Fruit fly (Drosophila melanogaster) whole organism, embryonic: ENCODE results near the gene CG13049.

Experiments used
- Abd-B ChIP-seq: fragments of 200-800 bp; sonication (Bioruptor generic); optimal IDR thresholded peaks from 2 replicates; lab custom pipeline; 2018; ENCODE audit warnings: missing biosample characterization, mild to moderate bottlenecking, missing genetic modification characterization, moderate library complexity
- Adf1 ChIP-seq: fragments of 200-800 bp; sonication (Bioruptor generic); IDR thresholded peaks from 2 replicates; pipeline ENCODE4 v1.3.6; 2022; ENCODE audit warnings: missing biosample characterization, missing genetic modification characterization
- BtbVII ChIP-seq: fragments of 200-800 bp; sonication (Bioruptor generic); optimal IDR thresholded peaks from 3 replicates; lab custom pipeline; 2017; ENCODE audit warnings: missing biosample characterization, mild to moderate bottlenecking, missing genetic modification characterization
- CG11093 ChIP-seq: fragments of 200-800 bp; sonication (Bioruptor generic); IDR thresholded peaks from 3 replicates; pipeline ENCODE4 v1.3.6; 2022; ENCODE audit warnings: missing biosample characterization, missing genetic modification characterization
- CG11504 ChIP-seq: fragments of 200-800 bp; sonication (Bioruptor generic); optimal IDR thresholded peaks from 3 replicates; lab custom pipeline; 2019; ENCODE audit warnings: missing biosample characterization, mild to moderate bottlenecking, missing genetic modification characterization, moderate library complexity
- CG13296 ChIP-seq: fragments of 200-800 bp; sonication (Bioruptor generic); optimal IDR thresholded peaks from 3 replicates; lab custom pipeline; 2018; ENCODE audit warnings: missing biosample characterization, mild to moderate bottlenecking, missing genetic modification characterization
- CG17361 ChIP-seq: fragments of 200-800 bp; sonication (Bioruptor generic); IDR thresholded peaks from 3 replicates; pipeline ENCODE4 v1.3.6; 2022; ENCODE audit warnings: missing biosample characterization, missing genetic modification characterization
- CG18599 ChIP-seq: fragments of 200-800 bp; sonication (Bioruptor generic); optimal IDR thresholded peaks from 3 replicates; lab custom pipeline; 2017; ENCODE audit warnings: missing biosample characterization, missing genetic modification characterization, mild to moderate bottlenecking, moderate library complexity, missing genetic modification reagents
- CG4404 ChIP-seq: fragments of 200-800 bp; sonication (Bioruptor generic); IDR thresholded peaks from 2 replicates; pipeline ENCODE4 v1.3.6; 2022; ENCODE audit warnings: missing biosample characterization, missing genetic modification characterization
- CG5953 ChIP-seq: fragments of 200-800 bp; sonication (Bioruptor generic); IDR thresholded peaks from 2 replicates; pipeline ENCODE4 v1.3.6; 2022; ENCODE audit warnings: missing biosample characterization, missing genetic modification characterization
- CG8281 ChIP-seq: fragments of 200-800 bp; sonication (Bioruptor generic); optimal IDR thresholded peaks from 2 replicates; lab custom pipeline; 2018; ENCODE audit warnings: missing biosample characterization, mild to moderate bottlenecking, missing genetic modification characterization, moderate library complexity
- CG8290 ChIP-seq, 3 experiments: fragments of 200-800 bp; sonication (Bioruptor generic); optimal IDR thresholded peaks; 2 replicates each; lab custom pipeline; 2016 to 2019; ENCODE audit warnings: missing biosample characterization in 3 of 3, missing genetic modification characterization in 3 of 3, mild to moderate bottlenecking in 2 of 3, moderate library complexity in 1 of 3
- Dll ChIP-seq: fragments of 200-800 bp; sonication (Bioruptor generic); IDR thresholded peaks from 4 replicates; pipeline ENCODE4 v1.3.6; 2022; ENCODE audit warnings: missing biosample characterization, missing genetic modification characterization; ENCODE audit not compliant: partially characterized antibody
- Dp ChIP-seq: fragments of 200-800 bp; sonication (Bioruptor generic); optimal IDR thresholded peaks from 2 replicates; lab custom pipeline; 2018; ENCODE audit warnings: missing biosample characterization, mild to moderate bottlenecking, missing genetic modification characterization, moderate library complexity
- HLHmδ ChIP-seq: fragments of 200-800 bp; sonication (Bioruptor generic); optimal IDR thresholded peaks from 2 replicates; lab custom pipeline; 2018; ENCODE audit warnings: missing biosample characterization, mild to moderate bottlenecking, missing genetic modification characterization, moderate library complexity
- Hey ChIP-seq: fragments of 200-800 bp; sonication (Bioruptor generic); optimal IDR thresholded peaks from 3 replicates; lab custom pipeline; 2018; ENCODE audit warnings: missing biosample characterization, mild to moderate bottlenecking, missing genetic modification characterization
- HmgZ ChIP-seq: fragments of 200-800 bp; sonication (Bioruptor generic); optimal IDR thresholded peaks from 2 replicates; lab custom pipeline; 2018; ENCODE audit warnings: missing biosample characterization, mild to moderate bottlenecking, missing genetic modification characterization
- Sin3A ChIP-seq: fragments of >200 bp; optimal IDR thresholded peaks from 2 replicates; lab custom pipeline; 2018
- Xbp1 ChIP-seq: fragments of 200-800 bp; sonication (Bioruptor generic); optimal IDR thresholded peaks from 3 replicates; lab custom pipeline; 2016; ENCODE audit warnings: missing biosample characterization, mild to moderate bottlenecking, missing genetic modification characterization
- bigmax ChIP-seq: fragments of 200-800 bp; sonication (Bioruptor generic); optimal IDR thresholded peaks from 2 replicates; lab custom pipeline; 2018; ENCODE audit warnings: missing biosample characterization, mild to moderate bottlenecking, missing genetic modification characterization
- bowl ChIP-seq: fragments of 200-800 bp; sonication (Bioruptor generic); IDR thresholded peaks from 2 replicates; pipeline ENCODE4 v1.3.6; 2022; ENCODE audit warnings: missing biosample characterization, missing genetic modification characterization
- bsh ChIP-seq, 2 experiments: fragments of 200-800 bp; sonication (Bioruptor generic); optimal IDR thresholded peaks; 2 replicates each; lab custom pipeline; 2017 to 2018; ENCODE audit warnings: mild to moderate bottlenecking in 2 of 2, missing biosample characterization in 2 of 2, missing genetic modification characterization in 2 of 2, moderate library complexity in 1 of 2
- caup ChIP-seq: fragments of 200-800 bp; sonication (Bioruptor generic); optimal IDR thresholded peaks from 3 replicates; lab custom pipeline; 2017; ENCODE audit warnings: missing biosample characterization, mild to moderate bottlenecking, missing genetic modification characterization, moderate library complexity; ENCODE audit not compliant: severe bottlenecking
- chn ChIP-seq: fragments of 200-800 bp; sonication (Bioruptor generic); optimal IDR thresholded peaks from 2 replicates; lab custom pipeline; 2016; ENCODE audit warnings: missing biosample characterization, missing genetic modification characterization
- crol ChIP-seq: fragments of 200-800 bp; sonication (Bioruptor generic); IDR thresholded peaks from 2 replicates; pipeline ENCODE4 v1.3.6; 2022; ENCODE audit warnings: missing biosample characterization, missing genetic modification characterization
- eyg ChIP-seq: fragments of 200-800 bp; sonication (Bioruptor generic); optimal IDR thresholded peaks from 3 replicates; lab custom pipeline; 2016; ENCODE audit warnings: missing biosample characterization, missing genetic modification characterization
- ftz-f1 ChIP-seq: fragments of 200-800 bp; sonication (Bioruptor generic); optimal IDR thresholded peaks from 2 replicates; lab custom pipeline; 2016; ENCODE audit warnings: missing biosample characterization, missing genetic modification characterization
- lbe ChIP-seq: fragments of 200-800 bp; sonication (Bioruptor generic); optimal IDR thresholded peaks from 2 replicates; lab custom pipeline; 2016; ENCODE audit warnings: missing biosample characterization, mild to moderate bottlenecking, missing genetic modification characterization
- nom ChIP-seq: fragments of 200-800 bp; sonication (Bioruptor generic); optimal IDR thresholded peaks from 2 replicates; lab custom pipeline; 2017; ENCODE audit warnings: missing biosample characterization, missing genetic modification characterization, mild to moderate bottlenecking, moderate library complexity, missing genetic modification reagents
- onecut ChIP-seq: fragments of 200-800 bp; sonication (Bioruptor generic); IDR thresholded peaks from 2 replicates; pipeline ENCODE4 v1.3.6; 2022; ENCODE audit warnings: missing biosample characterization, missing genetic modification characterization
- repo ChIP-seq: fragments of 200-800 bp; sonication (Bioruptor generic); optimal IDR thresholded peaks from 2 replicates; lab custom pipeline; 2016; ENCODE audit warnings: missing biosample characterization, missing genetic modification characterization
- schlank ChIP-seq: fragments of 200-800 bp; sonication (Bioruptor generic); optimal IDR thresholded peaks from 2 replicates; lab custom pipeline; 2018; ENCODE audit warnings: missing biosample characterization, mild to moderate bottlenecking, missing genetic modification characterization
- sd ChIP-seq: fragments of 200-800 bp; sonication (Bioruptor generic); optimal IDR thresholded peaks from 3 replicates; lab custom pipeline; 2018; ENCODE audit warnings: missing biosample characterization, mild to moderate bottlenecking, missing genetic modification characterization, moderate library complexity
- sens ChIP-seq: fragments of 200-800 bp; sonication (Bioruptor generic); peaks from one replicate; lab custom pipeline; 2016; ENCODE audit warnings: missing biosample characterization, missing genetic modification characterization
- seq ChIP-seq: fragments of 200-800 bp; sonication (Bioruptor generic); IDR thresholded peaks from 2 replicates; pipeline ENCODE4 v1.3.6; 2022; ENCODE audit warnings: missing biosample characterization, missing genetic modification characterization
- sim ChIP-seq: fragments of 200-800 bp; sonication (Bioruptor generic); IDR thresholded peaks from 2 replicates; pipeline ENCODE4 v1.3.6; 2022; ENCODE audit warnings: missing biosample characterization, missing genetic modification characterization
- usp ChIP-seq: fragments of >200 bp; optimal IDR thresholded peaks from 2 replicates; lab custom pipeline; 2017; ENCODE audit warnings: missing biosample characterization, missing genetic modification characterization
- wor ChIP-seq: fragments of 200-800 bp; sonication (Bioruptor generic); IDR thresholded peaks from 2 replicates; pipeline ENCODE4 v1.3.6; 2022; ENCODE audit warnings: missing biosample characterization, missing genetic modification characterization

Gene CG13049

DNA sequence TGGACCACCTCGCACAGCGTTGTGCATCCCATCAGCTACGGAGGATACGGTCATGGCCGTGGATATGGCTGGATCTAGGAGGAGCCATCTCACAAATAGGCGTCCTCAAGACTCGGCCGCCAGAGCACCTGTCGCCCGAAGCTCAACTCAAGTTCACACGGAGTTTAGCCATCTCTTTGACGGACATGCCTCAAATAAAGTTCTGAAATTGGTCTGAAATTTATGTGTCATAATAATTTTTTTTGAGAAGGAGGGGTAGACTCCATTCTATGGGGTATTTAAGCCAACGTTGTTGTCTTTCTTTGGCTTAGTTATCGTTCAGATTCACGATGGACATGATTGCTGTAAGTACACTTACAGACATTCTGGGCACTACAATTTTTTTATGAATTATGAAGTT is 18.7 kb downstream of the CG13049 start, which contains the start of gene CG13070:
Gene CG13070 (plus strand): TSS at position 301 of the 400 bp plus-strand sequence.
- TF ChIP-seq sim (no peak), Hey (tag; lab: Kevin White, UChicago) (no peak), schlank (tag; lab: Kevin White, UChicago) (no peak), onecut (GFP tag; lab: Robert Waterston, UW) (no peak), CG5953 (GFP tag; lab: Robert Waterston, UW) (no peak), sens (GFP tag; lab: Kevin White, UChicago) (no peak), bigmax (no peak)
- TF ChIP-seq, all 482 proteins: peak for 0

DNA sequence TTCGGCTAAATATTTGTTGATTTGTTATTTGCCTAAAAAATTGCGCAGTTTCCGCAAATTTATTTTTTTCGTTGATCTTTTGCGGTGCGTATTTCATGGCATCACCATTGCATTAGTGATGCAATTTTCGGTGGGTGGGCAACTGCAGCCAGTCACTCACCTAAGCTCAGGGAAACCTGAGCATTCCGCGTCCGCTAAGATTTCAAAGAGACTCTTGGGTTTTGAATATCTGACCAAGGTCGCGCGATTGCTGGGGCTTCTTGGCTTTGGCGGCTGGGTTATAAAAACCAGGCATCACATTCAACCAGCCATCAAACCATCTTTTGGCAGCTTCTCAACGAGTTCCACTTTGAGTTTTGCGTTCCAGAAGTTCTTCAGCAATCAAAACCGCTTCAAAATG is 19.3 kb downstream of the CG13049 start, which contains the start of gene CG13071:
Gene CG13071 (plus strand): TSS at position 301 of the 400 bp plus-strand sequence.
- TF ChIP-seq Xbp1 (GFP tag; lab: Kevin White, UChicago) (no peak), eyg (no peak), seq (GFP tag; lab: Robert Waterston, UW) (no peak), crol (GFP tag; lab: Robert Waterston, UW) (no peak), Sin3A (lab: Kevin White, UChicago) (no peak), CG11093 (no peak), CG11504 (tag; lab: Kevin White, UChicago) (no peak), caup (GFP tag; lab: Kevin White, UChicago) (no peak), CG8281 (tag; lab: Kevin White, UChicago) (no peak), CG17361 (GFP tag; lab: Robert Waterston, UW) (no peak)

DNA sequence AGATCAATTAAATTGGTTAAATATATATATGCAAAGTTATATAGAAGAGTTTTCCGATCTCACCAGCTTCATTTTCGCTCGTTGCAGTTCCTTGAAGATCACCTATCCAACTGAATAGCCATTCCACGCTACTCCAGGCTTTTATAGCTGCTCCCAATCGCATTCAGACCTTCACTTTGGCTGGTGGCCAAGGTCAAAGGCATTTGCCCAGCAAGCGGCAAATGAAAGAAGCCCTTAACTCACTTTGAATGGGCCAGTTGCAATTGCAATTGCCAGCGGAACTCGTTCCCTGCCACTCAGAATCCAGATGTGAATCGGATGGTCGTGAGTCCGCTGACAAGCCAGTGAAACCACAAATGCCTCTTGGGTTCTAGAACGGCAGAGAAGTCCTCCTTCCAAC is 20.2 kb downstream of the CG13049 start, which contains the start of gene CG34247:
Gene CG34247 (minus strand): TSS at position 101 of the 400 bp plus-strand sequence.
- TF ChIP-seq ftz-f1, result no peak
- TF ChIP-seq CG11504 (tag; lab: Kevin White, UChicago), result no peak
- TF ChIP-seq lbe (GFP tag; lab: Kevin White, UChicago), result no peak
- TF ChIP-seq Dp (GFP tag; lab: Kevin White, UChicago), result no peak
- TF ChIP-seq sd (tag; lab: Kevin White, UChicago), result no peak
- TF ChIP-seq BtbVII (GFP tag; lab: Kevin White, UChicago), result no peak
- TF ChIP-seq HmgZ (tag; lab: Kevin White, UChicago), result no peak
- TF ChIP-seq bowl, result no peak
- TF ChIP-seq wor, result no peak
- no peak for TF ChIP-seq repo (GFP tag; lab: Kevin White, UChicago)
- no peak for TF ChIP-seq Abd-B (GFP tag; lab: Kevin White, UChicago)
- TF ChIP-seq Dll (GFP tag; lab: Robert Waterston, UW), result no peak
- TF ChIP-seq CG18599 (GFP tag; lab: Kevin White, UChicago), result no peak
- no peak for TF ChIP-seq Adf1 (GFP tag; lab: Robert Waterston, UW)
- TF ChIP-seq CG13296, result no peak
- no peak for TF ChIP-seq HLHmδ (GFP tag; lab: Kevin White, UChicago)
- TF ChIP-seq usp (GFP tag; lab: Kevin White, UChicago), result no peak
- TF ChIP-seq CG4404, result no peak
- no peak for TF ChIP-seq CG8290 (GFP tag; optimal IDR thresholded peaks at IDR 0.05; lab: Kevin White, UChicago)
- TF ChIP-seq CG8290 (tag; optimal IDR thresholded peaks at IDR 0.05; lab: Kevin White, UChicago), result no peak

DNA sequence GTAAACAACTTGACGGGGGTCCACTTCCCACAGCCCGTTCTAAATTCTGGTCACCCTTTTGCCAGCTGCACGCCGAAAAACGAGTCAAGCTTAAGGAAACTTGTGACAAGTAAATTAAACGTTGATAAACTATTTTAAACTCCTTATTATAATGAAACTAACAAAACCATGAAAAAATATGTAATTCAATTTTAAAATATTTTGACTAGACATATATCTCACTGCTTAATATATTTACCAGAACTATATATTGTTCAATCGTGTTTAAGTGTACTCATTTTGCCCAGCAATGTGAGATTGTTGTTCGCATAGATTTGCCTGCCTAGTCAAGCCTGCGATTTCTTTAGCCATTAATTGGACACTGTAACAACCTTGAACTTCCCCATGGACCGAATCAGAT is 22.2 kb downstream of the CG13049 start, which contains the start of gene CG13053:
Gene CG13053 (minus strand): TSS at position 171 of the 400 bp plus-strand sequence.
- TF ChIP-seq nom (GFP tag; lab: Kevin White, UChicago) (peak; percentile 37), chn (no peak), bsh (GFP tag; optimal IDR thresholded peaks at IDR 0.05; lab: Kevin White, UChicago) (peak in 1 of 2 experiments; percentile 55)
